Worm (Caenorhabditis elegans): ENCODE data around the gene idpc-4.
"Not testable (repeated sequence)": the region's sequence is repeated elsewhere in the genome, so short reads cannot be mapped to it uniquely, and the experiment has no call there.

ce11 chrV:9622338-9622737 lies 2.9 kb upstream of the idpc-4 start:
- not testable (repeated sequence) for TF ChIP-seq flt-1, tab-1, ztf-29 (GFP tag; IDR thresholded peaks at IDR 0.05)
- 0 out of 2 replicates have a peak, but pooled peaks have one; percentile 30 for TF ChIP-seq ztf-23 (GFP tag; IDR thresholded peaks at IDR 0.05)

All from whole organism, midembryonic.